Fruit fly (Drosophila melanogaster) whole organism, embryonic: Measurements from ENCODE around the gene Hand.

ENCODE experiments used
- ATbp ChIP-seq: fragments of 200-800 bp; sonication (Bioruptor generic); optimal IDR thresholded peaks from 2 replicates; lab custom pipeline; 2017; ENCODE audit warnings: missing biosample characterization, mild to moderate bottlenecking, missing genetic modification characterization, missing genetic modification reagents
- Ada2b ChIP-seq: fragments of 200-800 bp; sonication (Bioruptor generic); IDR thresholded peaks from 2 replicates; pipeline ENCODE4 v1.3.6; 2022; ENCODE audit warnings: missing biosample characterization, missing genetic modification characterization
- Atf3 ChIP-seq: fragments of 200-800 bp; sonication (Bioruptor generic); optimal IDR thresholded peaks from 3 replicates; lab custom pipeline; 2016; ENCODE audit warnings: missing biosample characterization, missing genetic modification characterization
- Bteb2 ChIP-seq: fragments of 200-800 bp; sonication (Bioruptor generic); optimal IDR thresholded peaks from 2 replicates; lab custom pipeline; 2016; ENCODE audit warnings: missing biosample characterization, missing genetic modification characterization
- CG10209 ChIP-seq: fragments of 200-800 bp; sonication (Bioruptor generic); optimal IDR thresholded peaks from 3 replicates; lab custom pipeline; 2017; ENCODE audit warnings: missing biosample characterization, mild to moderate bottlenecking, missing genetic modification characterization, missing genetic modification reagents
- CG11696 ChIP-seq: fragments of 200-800 bp; sonication (Bioruptor generic); IDR thresholded peaks from 2 replicates; pipeline ENCODE4 v1.3.6; 2022; ENCODE audit warnings: missing biosample characterization, missing genetic modification characterization
- CG12219 ChIP-seq: fragments of 200-800 bp; sonication (Bioruptor generic); optimal IDR thresholded peaks from 3 replicates; lab custom pipeline; 2018; ENCODE audit warnings: missing biosample characterization, mild to moderate bottlenecking, missing genetic modification characterization
- CG12391 ChIP-seq: fragments of 200-800 bp; sonication (Bioruptor generic); optimal IDR thresholded peaks from 3 replicates; lab custom pipeline; 2018; ENCODE audit warnings: missing biosample characterization, mild to moderate bottlenecking, missing genetic modification characterization, moderate library complexity
- CG13287 ChIP-seq: fragments of 200-800 bp; sonication (Bioruptor generic); IDR thresholded peaks from 2 replicates; pipeline ENCODE4 v1.3.6; 2022; ENCODE audit warnings: missing biosample characterization, missing genetic modification characterization; ENCODE audit not compliant: partially characterized antibody
- CG15601 ChIP-seq: fragments of 200-800 bp; sonication (Bioruptor generic); optimal IDR thresholded peaks from 3 replicates; lab custom pipeline; 2019; ENCODE audit warnings: missing biosample characterization, mild to moderate bottlenecking, missing genetic modification characterization, moderate library complexity
- CG16779 ChIP-seq: fragments of 200-800 bp; sonication (Bioruptor generic); IDR thresholded peaks from 2 replicates; pipeline ENCODE4 v1.3.6; 2022; ENCODE audit warnings: missing biosample characterization, missing genetic modification characterization
- CG17361 ChIP-seq: fragments of 200-800 bp; sonication (Bioruptor generic); IDR thresholded peaks from 3 replicates; pipeline ENCODE4 v1.3.6; 2022; ENCODE audit warnings: missing biosample characterization, missing genetic modification characterization
- CG17568 ChIP-seq: fragments of 200-800 bp; sonication (Bioruptor generic); optimal IDR thresholded peaks from 2 replicates; lab custom pipeline; 2018; ENCODE audit warnings: missing biosample characterization, mild to moderate bottlenecking, missing genetic modification characterization, moderate library complexity
- CG2199 ChIP-seq: fragments of 200-800 bp; sonication (Bioruptor generic); IDR thresholded peaks from 3 replicates; pipeline ENCODE4 v1.3.6; 2022; ENCODE audit warnings: missing biosample characterization, missing genetic modification characterization
- CG2202 ChIP-seq: fragments of 200-800 bp; sonication (Bioruptor generic); optimal IDR thresholded peaks from 2 replicates; lab custom pipeline; 2018; ENCODE audit warnings: missing biosample characterization, mild to moderate bottlenecking, missing genetic modification characterization
- CG33213 ChIP-seq: fragments of 200-800 bp; sonication (Bioruptor generic); optimal IDR thresholded peaks from 3 replicates; lab custom pipeline; 2016; ENCODE audit warnings: missing biosample characterization, missing genetic modification characterization
- CG34224 ChIP-seq: fragments of 200-800 bp; sonication (Bioruptor generic); IDR thresholded peaks from 3 replicates; pipeline ENCODE4 v1.3.6; 2022; ENCODE audit warnings: missing biosample characterization, missing genetic modification characterization; ENCODE audit not compliant: partially characterized antibody
- CG4282 ChIP-seq: fragments of 200-800 bp; sonication (Bioruptor generic); optimal IDR thresholded peaks from 2 replicates; lab custom pipeline; 2016; ENCODE audit warnings: missing biosample characterization, missing genetic modification characterization
- CG5953 ChIP-seq: fragments of 200-800 bp; sonication (Bioruptor generic); IDR thresholded peaks from 2 replicates; pipeline ENCODE4 v1.3.6; 2022; ENCODE audit warnings: missing biosample characterization, missing genetic modification characterization
- CG6654 ChIP-seq: fragments of 200-800 bp; sonication (Bioruptor generic); optimal IDR thresholded peaks from 2 replicates; lab custom pipeline; 2017; ENCODE audit warnings: missing biosample characterization, mild to moderate bottlenecking, missing genetic modification characterization
- CG6683 ChIP-seq: fragments of 200-800 bp; sonication (Bioruptor generic); optimal IDR thresholded peaks from 2 replicates; lab custom pipeline; 2017; ENCODE audit warnings: missing biosample characterization, mild to moderate bottlenecking, missing genetic modification characterization, missing genetic modification reagents
- CG6765 ChIP-seq: fragments of 200-800 bp; sonication (Bioruptor generic); optimal IDR thresholded peaks from 3 replicates; lab custom pipeline; 2017; ENCODE audit warnings: missing biosample characterization, mild to moderate bottlenecking, missing genetic modification characterization
- CG7357 ChIP-seq: fragments of 200-800 bp; sonication (Bioruptor generic); IDR thresholded peaks from 3 replicates; pipeline ENCODE4 v1.3.6; 2022; ENCODE audit warnings: missing biosample characterization, missing genetic modification characterization
- CG8281 ChIP-seq: fragments of 200-800 bp; sonication (Bioruptor generic); optimal IDR thresholded peaks from 2 replicates; lab custom pipeline; 2018; ENCODE audit warnings: missing biosample characterization, mild to moderate bottlenecking, missing genetic modification characterization, moderate library complexity
- D ChIP-seq, 2 experiments: fragments of 200-800 bp in 1 of 2; fragments of >200 bp in 1 of 2; sonication (Bioruptor generic) in 1 of 2; optimal IDR thresholded peaks; 2 replicates in 1 of 2; 3 replicates in 1 of 2; lab custom pipeline; 2017; ENCODE audit warnings: mild to moderate bottlenecking in 1 of 2, missing biosample characterization in 1 of 2, missing genetic modification characterization in 1 of 2, missing genetic modification reagents in 1 of 2
- Dbx ChIP-seq: fragments of 200-800 bp; sonication (Bioruptor generic); IDR thresholded peaks from 3 replicates; pipeline ENCODE4 v1.3.6; 2022; ENCODE audit warnings: missing biosample characterization, missing genetic modification characterization
- Dref ChIP-seq: fragments of 200-800 bp; sonication (Bioruptor generic); IDR thresholded peaks from 2 replicates; pipeline ENCODE4 v1.3.6; 2022; ENCODE audit warnings: missing biosample characterization, missing genetic modification characterization
- HLH54F ChIP-seq: fragments of 200-800 bp; sonication (Bioruptor generic); optimal IDR thresholded peaks from 3 replicates; lab custom pipeline; 2016; ENCODE audit warnings: missing biosample characterization, missing genetic modification characterization
- HmgZ ChIP-seq: fragments of 200-800 bp; sonication (Bioruptor generic); optimal IDR thresholded peaks from 2 replicates; lab custom pipeline; 2018; ENCODE audit warnings: missing biosample characterization, mild to moderate bottlenecking, missing genetic modification characterization
- Mes4 ChIP-seq: fragments of 200-800 bp; sonication (Bioruptor generic); optimal IDR thresholded peaks from 2 replicates; lab custom pipeline; 2016; ENCODE audit warnings: missing biosample characterization, missing genetic modification characterization
- Optix ChIP-seq: fragments of 200-800 bp; sonication (Bioruptor generic); IDR thresholded peaks from 3 replicates; pipeline ENCODE4 v1.3.6; 2022; ENCODE audit warnings: missing biosample characterization, missing genetic modification characterization
- Rx ChIP-seq: fragments of 200-800 bp; sonication (Bioruptor generic); IDR thresholded peaks from 2 replicates; pipeline ENCODE4 v1.3.6; 2022; ENCODE audit warnings: missing biosample characterization, missing genetic modification characterization
- Six4 ChIP-seq: fragments of 200-800 bp; sonication (Bioruptor generic); optimal IDR thresholded peaks from 2 replicates; lab custom pipeline; 2016; ENCODE audit warnings: missing biosample characterization, missing genetic modification characterization
- Sox100B ChIP-seq: fragments of 200-800 bp; sonication (Bioruptor generic); optimal IDR thresholded peaks from 3 replicates; lab custom pipeline; 2018; ENCODE audit warnings: missing biosample characterization, mild to moderate bottlenecking, missing genetic modification characterization
- Ssrp ChIP-seq: fragments of 200-800 bp; sonication (Bioruptor generic); optimal IDR thresholded peaks from 2 replicates; lab custom pipeline; 2018; ENCODE audit warnings: missing biosample characterization, mild to moderate bottlenecking, missing genetic modification characterization, moderate library complexity
- ap ChIP-seq: fragments of 200-800 bp; sonication (Bioruptor generic); IDR thresholded peaks from 2 replicates; pipeline ENCODE4 v1.3.6; 2022; ENCODE audit warnings: missing biosample characterization, missing genetic modification characterization
- ase ChIP-seq: fragments of 200-800 bp; sonication (Bioruptor generic); IDR thresholded peaks from 3 replicates; pipeline ENCODE4 v1.3.6; 2022; ENCODE audit warnings: missing biosample characterization, missing genetic modification characterization
- bab2 ChIP-seq: fragments of 200-800 bp; sonication (Bioruptor generic); optimal IDR thresholded peaks from 2 replicates; lab custom pipeline; 2016; ENCODE audit warnings: missing biosample characterization, missing genetic modification characterization
- btn ChIP-seq: fragments of 200-800 bp; sonication (Bioruptor generic); optimal IDR thresholded peaks from 2 replicates; lab custom pipeline; 2016; ENCODE audit warnings: missing biosample characterization, missing genetic modification characterization
- chinmo ChIP-seq: fragments of 200-800 bp; sonication (Bioruptor generic); IDR thresholded peaks from 4 replicates; pipeline ENCODE4 v1.3.6; 2022; ENCODE audit warnings: missing biosample characterization, missing genetic modification characterization; ENCODE audit not compliant: partially characterized antibody
- chm ChIP-seq: fragments of 200-800 bp; sonication (Bioruptor generic); IDR thresholded peaks from 2 replicates; pipeline ENCODE4 v1.3.6; 2022; ENCODE audit warnings: missing biosample characterization, missing genetic modification characterization
- dm ChIP-seq: fragments of 200-800 bp; sonication (Bioruptor generic); optimal IDR thresholded peaks from 3 replicates; lab custom pipeline; 2016; ENCODE audit warnings: missing biosample characterization, missing genetic modification characterization
- gce ChIP-seq: fragments of 200-800 bp; sonication (Bioruptor generic); IDR thresholded peaks from 3 replicates; pipeline ENCODE4 v1.3.6; 2022; ENCODE audit warnings: missing biosample characterization, missing genetic modification characterization
- gt ChIP-seq: fragments of 200-800 bp; sonication (Bioruptor generic); IDR thresholded peaks from 2 replicates; pipeline ENCODE4 v1.3.6; 2022; ENCODE audit warnings: missing biosample characterization, missing genetic modification characterization
- jigr1 ChIP-seq: fragments of 200-800 bp; sonication (Bioruptor generic); IDR thresholded peaks from 3 replicates; pipeline ENCODE4 v1.3.6; 2022; ENCODE audit warnings: missing biosample characterization, missing genetic modification characterization
- kah ChIP-seq: fragments of 200-800 bp; sonication (Bioruptor generic); optimal IDR thresholded peaks from 2 replicates; lab custom pipeline; 2018; ENCODE audit warnings: missing biosample characterization, mild to moderate bottlenecking, missing genetic modification characterization
- rib ChIP-seq: fragments of 200-800 bp; sonication (Bioruptor generic); IDR thresholded peaks from 2 replicates; pipeline ENCODE4 v1.3.6; 2022; ENCODE audit warnings: missing biosample characterization, missing genetic modification characterization
- sens ChIP-seq: fragments of 200-800 bp; sonication (Bioruptor generic); peaks from one replicate; lab custom pipeline; 2016; ENCODE audit warnings: missing biosample characterization, missing genetic modification characterization
- sob ChIP-seq: fragments of 200-800 bp; sonication (Bioruptor generic); IDR thresholded peaks from 2 replicates; pipeline ENCODE4 v1.3.6; 2022; ENCODE audit warnings: missing biosample characterization, missing genetic modification characterization
- vvl ChIP-seq: fragments of 200-800 bp; sonication (Bioruptor generic); IDR thresholded peaks from 2 replicates; pipeline ENCODE4 v1.3.6; 2022; ENCODE audit warnings: missing biosample characterization, missing genetic modification characterization
- wek ChIP-seq: fragments of 200-800 bp; sonication (Bioruptor generic); optimal IDR thresholded peaks from 3 replicates; lab custom pipeline; 2018; ENCODE audit warnings: missing biosample characterization, mild to moderate bottlenecking, missing genetic modification characterization, moderate library complexity

The Hand gene

DNA sequence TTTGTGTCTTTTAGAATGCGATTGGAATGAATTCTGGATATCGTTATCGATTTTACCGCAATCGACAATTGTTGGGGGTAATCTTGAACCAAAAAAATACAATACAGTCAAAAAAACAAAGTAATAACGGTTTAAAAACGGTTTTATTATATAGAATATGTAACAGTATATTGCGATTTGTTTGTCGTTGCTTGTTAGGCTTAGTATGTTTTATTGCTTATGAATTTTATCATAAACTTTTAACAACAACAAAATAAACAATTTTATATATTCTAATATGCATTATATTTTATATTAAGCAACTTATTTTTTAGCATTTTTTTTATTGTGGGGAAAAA lies 4.6 kb upstream of the Hand start, which contains the start of gene CYLD (continued):
- TF ChIP-seq D (optimal IDR thresholded peaks at IDR 0.05; lab: Kevin White, UChicago) (no peak), D (GFP tag; optimal IDR thresholded peaks at IDR 0.05; lab: Kevin White, UChicago) (peak; percentile 29), vvl (GFP tag; lab: Robert Waterston, UW) (peak; percentile 87), HmgZ (peak; percentile 42), Sox100B (GFP tag; lab: Kevin White, UChicago) (peak; percentile 57), CG7357 (GFP tag; lab: Robert Waterston, UW) (0 out of 3 replicates have a peak, but pooled peaks have one; percentile 18), ap (GFP tag; lab: Robert Waterston, UW) (no peak; the same call in 1 of the 2 replicates), ase (no peak; the same call in 2 of the 3 replicates), Dbx (GFP tag; lab: Robert Waterston, UW) (peak; percentile 57; the same call in 1 of the 3 replicates), CG15601 (tag; lab: Kevin White, UChicago) (peak; percentile 70), Bteb2 (peak; percentile 24), ATbp (GFP tag; lab: Kevin White, UChicago) (peak; percentile 7), kah (GFP tag; lab: Kevin White, UChicago) (no peak), CG17361 (peak; percentile 75; the same call in 2 of the 3 replicates), CG11696 (GFP tag; lab: Robert Waterston, UW) (peak; percentile 40; the same call in 1 of the 2 replicates), CG4282 (GFP tag; lab: Kevin White, UChicago) (no peak), Atf3 (GFP tag; lab: Kevin White, UChicago) (no peak), dm (GFP tag; lab: Kevin White, UChicago) (no peak), jigr1 (GFP tag; lab: Robert Waterston, UW) (no peak), sob (GFP tag; lab: Robert Waterston, UW) (peak; percentile 66; the same call in 1 of the 2 replicates), CG2202 (tag; lab: Kevin White, UChicago) (peak; percentile 46), Ssrp (tag; lab: Kevin White, UChicago) (peak; percentile 63), CG8281 (tag; lab: Kevin White, UChicago) (peak; percentile 14), CG12219 (GFP tag; lab: Kevin White, UChicago) (peak; percentile 47), rib (GFP tag; lab: Robert Waterston, UW) (no peak), Dref (GFP tag; lab: Robert Waterston, UW) (peak; percentile 65), Rx (GFP tag; lab: Robert Waterston, UW) (no peak), gt (GFP tag; lab: Robert Waterston, UW) (no peak), bab2 (GFP tag; lab: Kevin White, UChicago) (peak; percentile 17), CG6765 (peak; percentile 18), CG6683 (GFP tag; lab: Kevin White, UChicago) (peak; percentile 57), CG12391 (tag; lab: Kevin White, UChicago) (peak; percentile 87), Six4 (peak; percentile 63), sens (GFP tag; lab: Kevin White, UChicago) (peak; percentile 96), Optix (no peak), chinmo (GFP tag; lab: Robert Waterston, UW) (no peak), Mes4 (GFP tag; lab: Kevin White, UChicago) (no peak), CG33213 (no peak), CG13287 (GFP tag; lab: Robert Waterston, UW) (no peak; the same call in 1 of the 2 replicates), CG10209 (GFP tag; lab: Kevin White, UChicago) (peak; percentile 52), CG34224 (GFP tag; lab: Robert Waterston, UW) (peak; percentile 35; the same call in 1 of the 3 replicates), chm (GFP tag; lab: Robert Waterston, UW) (no peak), Ada2b (GFP tag; lab: Robert Waterston, UW) (peak; percentile 40; the same call in 1 of the 2 replicates), CG6654 (GFP tag; lab: Kevin White, UChicago) (no peak), CG2199 (GFP tag; lab: Robert Waterston, UW) (no peak), CG17568 (GFP tag; lab: Kevin White, UChicago) (no peak), gce (GFP tag; lab: Robert Waterston, UW) (no peak), btn (GFP tag; lab: Kevin White, UChicago) (no peak), CG5953 (GFP tag; lab: Robert Waterston, UW) (no peak), HLH54F (GFP tag; lab: Kevin White, UChicago) (no peak), CG16779 (GFP tag; lab: Robert Waterston, UW) (no peak), wek (GFP tag; lab: Kevin White, UChicago) (peak; percentile 97)
